Worm (Caenorhabditis elegans) whole organism, L4/young adult: ENCODE data around the gene W10G6.1.
"Not testable (repeated sequence)": the region's sequence is repeated elsewhere in the genome, so short reads cannot be mapped to it uniquely, and the experiment has no call there.

ENCODE experiments used
- W03F9.2 ChIP-seq: fragments of 150-350 bp; optimal IDR thresholded peaks from 2 replicates; lab custom pipeline; 2014; ENCODE audit warnings: missing biosample characterization, missing genetic modification characterization
- dao-5 ChIP-seq: sonication (generic microtip); optimal IDR thresholded peaks from 2 replicates; lab custom pipeline; 2016; ENCODE audit warnings: missing genotype, missing genetic modification characterization, moderate library complexity, missing compliant biosample characterization
- him-1 ChIP-seq: sonication (generic microtip); optimal IDR thresholded peaks from 2 replicates; lab custom pipeline; 2016; ENCODE audit warnings: missing genotype, missing genetic modification reagents, missing genetic modification characterization, missing compliant biosample characterization

Gene W10G6.1

ce11 chrX:16244764-16245244, at the start of gene W10G6.1:
W10G6.1 (plus strand) TSS chrX:16245194.
- no peak for TF ChIP-seq W03F9.2 (tag; lab: Kevin White, UChicago)
- TF ChIP-seq dao-5 (tag; lab: Kevin White, UChicago), result no peak

- TF ChIP-seq him-1 (tag; lab: Kevin White, UChicago) (no peak), W03F9.2 (tag; lab: Kevin White, UChicago) (no peak), dao-5 (tag; lab: Kevin White, UChicago) (no peak)
Measured at ce11 chrX:16199200-16199764, 45.7 kb upstream of the W10G6.1 start, which contains the start of gene R11.3. R11.3 (minus strand) TSS chrX:16199250.

ce11 chrX:16202229-16202628, 42.8 kb upstream of the W10G6.1 start:
- TF ChIP-seq dao-5 (tag; lab: Kevin White, UChicago) (no peak), him-1 (tag; lab: Kevin White, UChicago) (peak; percentile 60)

ce11 chrX:16204310-16204709, 40.7 kb upstream of the W10G6.1 start:
- no peak for TF ChIP-seq dao-5 (tag; lab: Kevin White, UChicago)
- TF ChIP-seq him-1 (tag; lab: Kevin White, UChicago), result no peak
- TF ChIP-seq W03F9.2 (tag; lab: Kevin White, UChicago), result no peak

- TF ChIP-seq dao-5 (tag; lab: Kevin White, UChicago) (no peak), W03F9.2 (tag; lab: Kevin White, UChicago) (peak; percentile 47), him-1 (tag; lab: Kevin White, UChicago) (peak; percentile 70)
Measured at ce11 chrX:16205880-16206279, 39.1 kb upstream of the W10G6.1 start.

ce11 chrX:16208123-16208522, 36.9 kb upstream of the W10G6.1 start:
- TF ChIP-seq dao-5 (tag; lab: Kevin White, UChicago) (no peak), him-1 (tag; lab: Kevin White, UChicago) (no peak), W03F9.2 (tag; lab: Kevin White, UChicago) (no peak)

- no peak for TF ChIP-seq dao-5 (tag; lab: Kevin White, UChicago)
- no peak for TF ChIP-seq W03F9.2 (tag; lab: Kevin White, UChicago)
- no peak for TF ChIP-seq him-1 (tag; lab: Kevin White, UChicago)
Measured at ce11 chrX:16208667-16209066, 36.3 kb upstream of the W10G6.1 start.

ce11 chrX:16209122-16209521, 35.9 kb upstream of the W10G6.1 start:
- TF ChIP-seq W03F9.2 (tag; lab: Kevin White, UChicago) (no peak), dao-5 (tag; lab: Kevin White, UChicago) (no peak), him-1 (tag; lab: Kevin White, UChicago) (no peak)

ce11 chrX:16209660-16210059, 35.3 kb upstream of the W10G6.1 start:
- TF ChIP-seq dao-5 (tag; lab: Kevin White, UChicago) (peak; percentile 81), him-1 (tag; lab: Kevin White, UChicago) (peak; percentile 71), W03F9.2 (tag; lab: Kevin White, UChicago) (peak; percentile 42)

- TF ChIP-seq dao-5 (tag; lab: Kevin White, UChicago), result no peak
- no peak for TF ChIP-seq him-1 (tag; lab: Kevin White, UChicago)
- TF ChIP-seq W03F9.2 (tag; lab: Kevin White, UChicago), result no peak
Measured at ce11 chrX:16210518-16210917, 34.5 kb upstream of the W10G6.1 start, which contains the start of gene R11.4. R11.4 (minus strand) TSS chrX:16210618.

ce11 chrX:16212306-16212705, 32.7 kb upstream of the W10G6.1 start, which contains the start of gene F23A7.4:
F23A7.4 (plus strand) TSS chrX:16212606.
- TF ChIP-seq him-1, W03F9.2, dao-5 (tag; lab: Kevin White, UChicago): not testable (repeated sequence)

ce11 chrX:16213073-16213472, 31.9 kb upstream of the W10G6.1 start, which contains the start of gene F23A7.8:
F23A7.8 (plus strand) TSS chrX:16213373.
- not testable (repeated sequence) for TF ChIP-seq W03F9.2, him-1, dao-5 (tag; lab: Kevin White, UChicago)

- TF ChIP-seq dao-5 (tag; lab: Kevin White, UChicago) (no peak), him-1 (tag; lab: Kevin White, UChicago) (no peak), W03F9.2 (tag; lab: Kevin White, UChicago) (no peak)
Measured at ce11 chrX:16217108-16217507, 27.9 kb upstream of the W10G6.1 start, which contains the start of gene F23A7.1. F23A7.1 (plus strand) TSS chrX:16217408.

- TF ChIP-seq dao-5 (tag; lab: Kevin White, UChicago), result no peak
Measured at ce11 chrX:16217749-16218148, 27.2 kb upstream of the W10G6.1 start.
